Worm (Caenorhabditis elegans) whole organism, L1 larva: ENCODE data around the gene chl-1.
A peak's percentile ranks its signal among the peaks of the same experiment; 100 is the strongest.

ENCODE experiments used
- C04F5.9 ChIP-seq: sonication (generic microtip); optimal IDR thresholded peaks from 2 replicates; lab custom pipeline; 2016; ENCODE audit warnings: missing genetic modification characterization, missing compliant biosample characterization
- C34B4.2 ChIP-seq: sonication (generic microtip); optimal IDR thresholded peaks from 2 replicates; lab custom pipeline; 2017; ENCODE audit warnings: mild to moderate bottlenecking, missing genetic modification characterization, missing compliant biosample characterization
- F16B12.6 ChIP-seq: fragments of 150-350 bp; optimal IDR thresholded peaks from 2 replicates; lab custom pipeline; 2014; ENCODE audit warnings: missing biosample characterization, missing genetic modification characterization
- Y116A8C.19 ChIP-seq: sonication (generic microtip); optimal IDR thresholded peaks from 2 replicates; lab custom pipeline; 2016; ENCODE audit warnings: missing compliant biosample characterization, missing genetic modification characterization, borderline replicate concordance
- alr-1 ChIP-seq: fragments of 200-800 bp; sonication (Bioruptor generic); optimal IDR thresholded peaks from 2 replicates; lab custom pipeline; 2018; ENCODE audit warnings: borderline replicate concordance, mild to moderate bottlenecking, missing genetic modification characterization, missing compliant biosample characterization
- ama-1 ChIP-seq: fragments of 150-350 bp; optimal IDR thresholded peaks from 2 replicates; lab custom pipeline; 2014
- blmp-1 ChIP-seq: fragments of 150-350 bp; optimal IDR thresholded peaks from 2 replicates; lab custom pipeline; 2014; ENCODE audit warnings: missing biosample characterization, missing genetic modification characterization
- ceh-88 ChIP-seq: fragments of 200-800 bp; sonication (Bioruptor generic); IDR thresholded peaks from 2 replicates; pipeline ENCODE4 v1.3.6; 2022; ENCODE audit warnings: missing genetic modification characterization, missing compliant biosample characterization
- efl-1 ChIP-seq, 4 experiments: fragments of 150-350 bp; optimal IDR thresholded peaks in 3 of 4; peaks in 1 of 4; 1 replicate in 1 of 4; 2 replicates in 3 of 4; lab custom pipeline; 2014; ENCODE audit warnings: missing biosample characterization in 2 of 4, missing genetic modification characterization in 2 of 4, missing genetic modification reagents in 2 of 4
- elt-2 ChIP-seq: sonication (generic microtip); optimal IDR thresholded peaks from 2 replicates; lab custom pipeline; 2016; ENCODE audit warnings: missing genetic modification characterization, mild to moderate bottlenecking, inconsistent platforms, missing compliant biosample characterization, missing genetic modification reagents
- ets-5 ChIP-seq: fragments of 200-800 bp; sonication (Bioruptor generic); IDR thresholded peaks from 2 replicates; pipeline ENCODE4 v1.3.6; 2022; ENCODE audit warnings: missing genetic modification characterization, missing compliant biosample characterization
- fkh-4 ChIP-seq: sonication (generic microtip); optimal IDR thresholded peaks from 2 replicates; lab custom pipeline; 2016; ENCODE audit warnings: missing compliant biosample characterization, missing genetic modification characterization, borderline replicate concordance
- fos-1 ChIP-seq: fragments of 150-350 bp; optimal IDR thresholded peaks from 2 replicates; lab custom pipeline; 2014; ENCODE audit warnings: missing biosample characterization, missing genetic modification characterization
- lin-15B ChIP-seq: fragments of 150-350 bp; sonication (generic microtip); optimal IDR thresholded peaks from 3 replicates; lab custom pipeline; 2014; ENCODE audit warnings: missing biosample characterization, missing genetic modification characterization
- lin-35 ChIP-seq, 2 experiments: fragments of 150-350 bp; optimal IDR thresholded peaks; 2 replicates each; lab custom pipeline; 2014; ENCODE audit warnings: missing biosample characterization in 2 of 2, missing genetic modification characterization in 2 of 2, missing genetic modification reagents in 2 of 2
- lir-3 ChIP-seq: sonication (generic microtip); optimal IDR thresholded peaks from 2 replicates; lab custom pipeline; 2016; ENCODE audit warnings: mild to moderate bottlenecking, missing genetic modification characterization, moderate library complexity, missing compliant biosample characterization; ENCODE audit not compliant: poor library complexity
- lsy-2 ChIP-seq, 2 experiments: fragments of 150-350 bp; optimal IDR thresholded peaks; 2 replicates each; lab custom pipeline; 2014; ENCODE audit warnings: missing biosample characterization in 2 of 2, missing genetic modification characterization in 2 of 2
- mep-1 ChIP-seq: fragments of 150-350 bp; optimal IDR thresholded peaks from 2 replicates; lab custom pipeline; 2014; ENCODE audit warnings: missing biosample characterization, missing genetic modification characterization
- nhr-77 ChIP-seq: fragments of 150-350 bp; optimal IDR thresholded peaks from 2 replicates; lab custom pipeline; 2014; ENCODE audit warnings: missing biosample characterization, missing genetic modification characterization
- nhr-85 ChIP-seq: sonication (generic microtip); peaks from one replicate; lab custom pipeline; 2016; ENCODE audit warnings: missing genetic modification characterization, inconsistent platforms, missing compliant biosample characterization
- pax-3 ChIP-seq: fragments of 200-800 bp; sonication (Bioruptor generic); optimal IDR thresholded peaks from 2 replicates; lab custom pipeline; 2018; ENCODE audit warnings: mild to moderate bottlenecking, missing genetic modification characterization, moderate library complexity, missing compliant biosample characterization
- pqm-1 ChIP-seq: sonication (generic microtip); optimal IDR thresholded peaks from 3 replicates; lab custom pipeline; 2017; ENCODE audit warnings: missing biosample characterization, missing genetic modification characterization
- snu-23 ChIP-seq: sonication (generic microtip); optimal IDR thresholded peaks from 2 replicates; lab custom pipeline; 2016; ENCODE audit warnings: missing genetic modification characterization, missing compliant biosample characterization
- swsn-7 ChIP-seq: sonication (generic microtip); optimal IDR thresholded peaks from 2 replicates; lab custom pipeline; 2016; ENCODE audit warnings: missing genetic modification characterization, missing compliant biosample characterization
- tbx-2 ChIP-seq: sonication (generic microtip); optimal IDR thresholded peaks from 2 replicates; lab custom pipeline; 2016; ENCODE audit warnings: missing genetic modification characterization, missing compliant biosample characterization
- tlp-1 ChIP-seq: fragments of 150-350 bp; optimal IDR thresholded peaks from 2 replicates; lab custom pipeline; 2014; ENCODE audit warnings: missing biosample characterization, missing genetic modification characterization
- unc-130 ChIP-seq: fragments of 150-350 bp; optimal IDR thresholded peaks from 2 replicates; lab custom pipeline; 2017; ENCODE audit warnings: missing biosample characterization, missing genetic modification characterization, inconsistent platforms
- unc-62 ChIP-seq: fragments of 150-350 bp; optimal IDR thresholded peaks from 2 replicates; lab custom pipeline; 2014; ENCODE audit warnings: missing biosample characterization, missing genetic modification reagents, missing genetic modification characterization
- zip-4 ChIP-seq: fragments of 200-800 bp; sonication (Bioruptor generic); optimal IDR thresholded peaks from 2 replicates; lab custom pipeline; 2018; ENCODE audit warnings: mild to moderate bottlenecking, missing genetic modification characterization, moderate library complexity, missing compliant biosample characterization
- ztf-11 ChIP-seq, 2 experiments: sonication (generic microtip); optimal IDR thresholded peaks; 2 replicates each; lab custom pipeline; 2016 to 2017; ENCODE audit warnings: missing genetic modification characterization in 2 of 2, missing biosample characterization in 1 of 2, missing compliant biosample characterization in 1 of 2

Gene chl-1

ce11 chrIII:10355382-10355781 is 49.7 kb downstream of the chl-1 start, which contains the start of gene spp-1:
spp-1 (minus strand) TSS chrIII:10355668.
- TF ChIP-seq elt-2 (tag; lab: Kevin White, UChicago): peak; percentile 83
- peak; percentile 37 for TF ChIP-seq ama-1 (lab: Kevin White, UChicago)
- no peak for TF ChIP-seq efl-1 (optimal IDR thresholded peaks at IDR 0.05; lab: Kevin White, UChicago)
- peak in 1 of 2 experiments; percentile 35 for TF ChIP-seq efl-1 (GFP tag; optimal IDR thresholded peaks at IDR 0.05 in 1 of 2; lab: Kevin White, UChicago)
- TF ChIP-seq ztf-11 (tag; optimal IDR thresholded peaks at IDR 0.05; lab: Kevin White, UChicago): no peak
- no peak for TF ChIP-seq ceh-88 (GFP tag; lab: Robert Waterston, UW)
- peak; percentile 44 for TF ChIP-seq pqm-1
- TF ChIP-seq lin-35 (GFP tag; optimal IDR thresholded peaks at IDR 0.05; lab: Kevin White, UChicago): peak in 1 of 2 experiments; percentile 26
- peak in 1 of 2 experiments; percentile 3 for TF ChIP-seq lsy-2 (tag; optimal IDR thresholded peaks at IDR 0.05; lab: Kevin White, UChicago)
- no peak for TF ChIP-seq nhr-77 (tag; lab: Kevin White, UChicago)
- no peak for TF ChIP-seq mep-1 (tag; lab: Kevin White, UChicago)
- TF ChIP-seq swsn-7 (tag; lab: Kevin White, UChicago): no peak
- TF ChIP-seq ets-5 (GFP tag; lab: Robert Waterston, UW): no peak
- TF ChIP-seq fos-1: no peak
- TF ChIP-seq F16B12.6 (tag; lab: Kevin White, UChicago): no peak
- TF ChIP-seq tbx-2 (tag; lab: Kevin White, UChicago): no peak

ce11 chrIII:10354591-10354990 is 50.4 kb downstream of the chl-1 start:
- TF ChIP-seq lir-3 (tag; lab: Kevin White, UChicago): no peak
- TF ChIP-seq C04F5.9 (tag; lab: Kevin White, UChicago): no peak
- TF ChIP-seq zip-4 (GFP tag; lab: Kevin White, UChicago): no peak
- TF ChIP-seq pax-3 (tag; lab: Kevin White, UChicago): no peak
- no peak for TF ChIP-seq tlp-1 (tag; lab: Kevin White, UChicago)

- TF ChIP-seq nhr-85 (tag; lab: Kevin White, UChicago): no peak
- peak; percentile 79 for TF ChIP-seq blmp-1 (tag; lab: Kevin White, UChicago)
- TF ChIP-seq efl-1 (optimal IDR thresholded peaks at IDR 0.05; lab: Kevin White, UChicago): no peak
- peak in 1 of 2 experiments; percentile 22 for TF ChIP-seq efl-1 (GFP tag; optimal IDR thresholded peaks at IDR 0.05 in 1 of 2; lab: Kevin White, UChicago)
- TF ChIP-seq, all 84 proteins: peak for 2
Measured at ce11 chrIII:10353423-10353822, 51.6 kb downstream of the chl-1 start.

- no peak for TF ChIP-seq tlp-1 (tag; lab: Kevin White, UChicago)
- TF ChIP-seq Y116A8C.19 (tag; lab: Kevin White, UChicago): no peak
- no peak for TF ChIP-seq snu-23
- no peak for TF ChIP-seq lin-15B (tag; lab: Kevin White, UChicago)
- no peak for TF ChIP-seq zip-4 (GFP tag; lab: Kevin White, UChicago)
- TF ChIP-seq alr-1: no peak
- no peak for TF ChIP-seq C34B4.2 (tag; lab: Kevin White, UChicago)
- no peak for TF ChIP-seq unc-130 (tag; lab: Kevin White, UChicago)
- TF ChIP-seq fkh-4 (tag; lab: Kevin White, UChicago): no peak
- no peak for TF ChIP-seq elt-2 (tag; lab: Kevin White, UChicago)
- TF ChIP-seq unc-62 (GFP tag; lab: Kevin White, UChicago): no peak
Measured at ce11 chrIII:10351595-10352207, 53.3 kb downstream of the chl-1 start, which contains the start of gene T07C4.3. T07C4.3 (plus strand) TSS chrIII:10352157.
